Worm (Caenorhabditis elegans): ENCODE results near the gene vit-3.

The vit-3 gene

ce11 chrX:3583436-3583835 is 11.1 kb upstream of the vit-3 start:
- no peak for TF ChIP-seq ekl-4 (GFP tag; IDR thresholded peaks at IDR 0.05)
- TF ChIP-seq Y95B8A.8 (GFP tag; IDR thresholded peaks at IDR 0.05) = no peak
- TF ChIP-seq egrh-3 (GFP tag; IDR thresholded peaks at IDR 0.05) = no peak
- no peak for TF ChIP-seq ceh-40 (GFP tag; IDR thresholded peaks at IDR 0.05)
- TF ChIP-seq cebp-1 (GFP tag; IDR thresholded peaks at IDR 0.05) = no peak
- no peak for TF ChIP-seq cebp-1 (tag; optimal IDR thresholded peaks at IDR 0.05)
- TF ChIP-seq F55B11.4 (tag; optimal IDR thresholded peaks at IDR 0.05; ENCODE audit: borderline replicate concordance, insufficient read depth) = no peak

DNA sequence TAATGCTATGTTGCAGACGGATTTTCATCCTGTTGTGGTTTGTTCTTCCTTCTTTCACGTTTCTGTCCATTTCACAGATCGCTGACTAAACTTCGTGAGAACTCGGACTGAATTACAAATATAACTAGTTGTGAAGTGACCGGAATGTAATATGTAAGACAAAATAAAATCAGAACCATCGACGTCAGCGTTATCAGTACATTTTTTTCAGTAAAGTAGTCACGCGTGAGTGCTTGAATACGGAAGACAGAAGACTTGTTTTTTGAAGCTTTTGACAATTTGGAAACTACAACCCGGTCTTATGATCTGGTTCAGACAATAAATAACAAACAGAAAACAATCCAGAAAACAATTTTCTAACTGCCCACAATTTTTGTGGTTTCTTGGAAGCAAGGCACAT is 9.5 kb upstream of the vit-3 start:
- TF ChIP-seq dpl-1 (GFP tag; optimal IDR thresholded peaks at IDR 0.05) (no peak), ama-1 (optimal IDR thresholded peaks at IDR 0.05) (no peak), ama-1 (GFP tag; optimal IDR thresholded peaks at IDR 0.05) (no peak), zim-3 (tag; optimal IDR thresholded peaks at IDR 0.05) (no peak), aptf-3 (GFP tag; IDR thresholded peaks at IDR 0.05) (no peak), F23B12.7 (tag; optimal IDR thresholded peaks at IDR 0.05; ENCODE audit: insufficient read depth) (no peak), sptf-2 (GFP tag; optimal IDR thresholded peaks at IDR 0.05) (no peak), F57C9.4 (tag; optimal IDR thresholded peaks at IDR 0.05) (no peak), F33H1.4 (GFP tag; IDR thresholded peaks at IDR 0.05) (no peak), B0336.3 (GFP tag; IDR thresholded peaks at IDR 0.05) (no peak), unc-130 (GFP tag; optimal IDR thresholded peaks at IDR 0.05) (no peak), cebp-2 (GFP tag; IDR thresholded peaks at IDR 0.05) (no peak), hlh-26 (GFP tag; conservative IDR thresholded peaks at IDR 0.05) (no peak), F22D6.2 (tag; optimal IDR thresholded peaks at IDR 0.05) (no peak)

DNA sequence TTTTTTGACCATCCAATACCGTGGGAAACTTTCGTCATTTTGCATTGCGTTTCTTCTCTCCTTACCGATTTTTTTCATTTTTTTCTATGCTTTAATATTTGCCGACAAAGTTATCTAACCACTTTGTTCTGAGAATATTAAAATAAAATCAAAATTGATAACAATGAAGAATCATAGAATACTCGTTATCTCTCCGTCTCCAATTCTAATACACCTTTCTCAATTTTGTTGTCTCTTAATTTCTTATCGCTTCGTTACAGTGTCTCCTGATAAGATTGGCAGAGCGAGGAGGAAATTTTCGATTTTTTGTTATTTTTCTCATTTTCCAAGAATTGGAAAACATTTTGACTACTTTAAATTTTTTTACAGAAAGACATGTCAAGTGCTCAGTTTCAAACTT is 3.9 kb upstream of the vit-3 start, which contains the start of gene ckc-1:
Gene ckc-1, plus strand, starts transcription at position 368 of the 400 bp plus-strand sequence.
- TF ChIP-seq let-607 (tag; optimal IDR thresholded peaks at IDR 0.05) (peak in 1 of 2 experiments; percentile 11), rcor-1 (GFP tag; IDR thresholded peaks at IDR 0.05) (no peak), repo-1 (tag; optimal IDR thresholded peaks at IDR 0.05) (no peak), ztf-26 (tag; optimal IDR thresholded peaks at IDR 0.05) (no peak), nhr-80 (tag; optimal IDR thresholded peaks at IDR 0.05) (peak; percentile 93), rec-8 (tag; optimal IDR thresholded peaks at IDR 0.05) (no peak), hmg-1.2 (GFP tag; IDR thresholded peaks at IDR 0.05) (0 out of 2 replicates have a peak, but pooled peaks have one; percentile 18)

DNA sequence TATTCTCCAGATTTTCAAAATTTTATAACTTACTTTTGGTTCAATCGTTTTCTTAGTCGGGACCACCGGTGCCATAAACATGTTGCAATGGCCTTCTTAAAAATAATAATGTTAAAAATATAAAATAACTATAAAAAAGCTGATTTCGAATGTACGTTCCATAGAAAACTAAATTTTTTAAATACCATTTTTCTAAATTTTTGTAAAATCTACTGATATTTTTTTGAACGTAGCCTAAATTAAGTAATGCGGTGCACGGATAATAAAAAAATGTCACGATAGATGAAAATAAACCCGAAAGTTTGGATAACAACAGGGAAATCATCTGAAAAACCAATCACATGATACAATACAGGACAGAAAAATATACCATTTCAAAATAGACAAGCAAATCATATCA is 1.1 kb upstream of the vit-3 start, which contains the start of gene T27A10.5:
Gene T27A10.5, minus strand, starts transcription at position 101 of the 400 bp plus-strand sequence.
- TF ChIP-seq bed-1 (GFP tag; IDR thresholded peaks at IDR 0.05) (no peak), F57A8.1 (GFP tag; optimal IDR thresholded peaks at IDR 0.05) (no peak), lsy-27 (tag; optimal IDR thresholded peaks at IDR 0.05; ENCODE audit: borderline replicate concordance, insufficient read depth) (no peak), ccch-3 (GFP tag; optimal IDR thresholded peaks at IDR 0.05) (no peak), hrde-1 (tag; optimal IDR thresholded peaks at IDR 0.05; ENCODE audit: borderline replicate concordance) (no peak), cebp-2 (GFP tag; IDR thresholded peaks at IDR 0.05) (no peak), cebp-1 (GFP tag; IDR thresholded peaks at IDR 0.05) (no peak), cebp-1 (tag; optimal IDR thresholded peaks at IDR 0.05) (no peak), xnd-1 (tag; optimal IDR thresholded peaks at IDR 0.05) (no peak), nhr-90 (tag; optimal IDR thresholded peaks at IDR 0.05) (no peak)

Data from whole organism, young adult.